Fruit fly (Drosophila melanogaster) whole organism, pupa: ENCODE measurements around the gene His3.3B.

Source experiments
- CG10348 ChIP-seq: fragments of 200-800 bp; sonication (Bioruptor generic); IDR thresholded peaks from 2 replicates; pipeline ENCODE4 v1.3.6; 2022; ENCODE audit warnings: missing biosample characterization, missing genetic modification characterization
- CG13204 ChIP-seq: fragments of 200-800 bp; sonication (Bioruptor generic); optimal IDR thresholded peaks from 2 replicates; lab custom pipeline; 2018; ENCODE audit warnings: missing biosample characterization, mild to moderate bottlenecking, missing genetic modification characterization, moderate library complexity
- CG14655 ChIP-seq: fragments of 200-800 bp; sonication (Bioruptor generic); optimal IDR thresholded peaks from 3 replicates; lab custom pipeline; 2017; ENCODE audit warnings: mild to moderate bottlenecking, missing biosample characterization, missing genetic modification reagents, missing genetic modification characterization
- CG17806 ChIP-seq: fragments of 200-800 bp; sonication (Bioruptor generic); optimal IDR thresholded peaks from 2 replicates; lab custom pipeline; 2018; ENCODE audit warnings: missing biosample characterization, mild to moderate bottlenecking, missing genetic modification characterization, moderate library complexity
- CG8301 ChIP-seq: fragments of 200-800 bp; sonication (Bioruptor generic); optimal IDR thresholded peaks from 2 replicates; lab custom pipeline; 2018; ENCODE audit warnings: missing biosample characterization, mild to moderate bottlenecking, missing genetic modification characterization
- EcR ChIP-seq: fragments of 200-800 bp; sonication (Bioruptor generic); optimal IDR thresholded peaks from 3 replicates; lab custom pipeline; 2019; ENCODE audit warnings: missing biosample characterization, missing genetic modification characterization, mild to moderate bottlenecking, moderate library complexity, missing genetic modification reagents
- Ets98B ChIP-seq: fragments of 200-800 bp; sonication (Bioruptor generic); IDR thresholded peaks from 2 replicates; pipeline ENCODE4 v1.3.6; 2022; ENCODE audit warnings: missing biosample characterization, missing genetic modification characterization
- fd96Ca ChIP-seq: fragments of 200-800 bp; sonication (Bioruptor generic); IDR thresholded peaks from 3 replicates; pipeline ENCODE4 v1.3.6; 2022; ENCODE audit warnings: missing biosample characterization, missing genetic modification characterization
- rn ChIP-seq: fragments of 200-800 bp; sonication (Bioruptor generic); IDR thresholded peaks from 2 replicates; pipeline ENCODE4 v1.3.6; 2022; ENCODE audit warnings: missing biosample characterization, missing genetic modification characterization

DNA sequence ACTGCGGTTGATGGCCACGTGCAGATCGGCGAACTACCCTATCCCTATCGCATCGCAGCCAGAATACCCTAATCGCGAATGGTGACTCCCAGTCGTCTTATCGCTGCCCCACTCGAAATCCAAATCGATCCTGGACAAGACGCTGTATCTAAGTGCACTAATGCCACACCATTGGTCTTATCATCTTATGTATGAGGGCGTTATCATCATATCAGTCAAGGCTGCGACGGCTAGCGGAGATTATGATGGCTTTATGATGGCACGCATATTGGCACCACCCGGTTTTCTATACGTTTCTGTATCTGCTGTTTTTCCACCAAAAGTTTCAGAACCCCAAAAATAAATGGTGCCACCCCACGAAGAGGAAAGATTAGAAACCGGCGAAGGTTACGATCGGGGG is 43.8 kb upstream of the His3.3B start:
- TF ChIP-seq CG10348 (no peak), CG8301 (tag; lab: Kevin White, UChicago) (no peak), fd96Ca (GFP tag; lab: Robert Waterston, UW) (no peak), CG17806 (no peak), CG13204 (GFP tag; lab: Kevin White, UChicago) (no peak), Ets98B (GFP tag; lab: Robert Waterston, UW) (no peak), CG14655 (GFP tag; lab: Kevin White, UChicago) (no peak), EcR (GFP tag; lab: Kevin White, UChicago) (no peak), rn (no peak)
